Worm (Caenorhabditis elegans): ENCODE results near the gene F19C7.4.

DNA sequence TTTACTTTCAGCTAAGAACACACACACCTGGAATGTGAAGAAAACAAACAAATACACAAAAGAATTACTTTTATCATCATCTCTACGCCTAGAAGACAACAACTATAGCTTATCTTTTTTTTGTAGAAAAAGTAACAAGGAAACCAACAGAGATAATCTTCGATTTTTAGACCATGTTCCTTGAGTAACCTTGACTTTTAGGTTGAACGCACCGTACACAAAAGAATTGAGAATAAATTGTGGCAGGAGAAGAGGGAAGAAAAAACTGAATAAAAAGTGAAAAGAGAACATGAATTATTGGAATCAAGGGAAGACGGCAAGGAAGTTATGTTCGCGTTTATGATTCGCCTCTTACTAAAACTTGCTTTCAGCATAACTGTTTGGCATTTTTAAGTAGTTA is 38.3 kb downstream of the F19C7.4 start:
- TF ChIP-seq W03F9.2 (tag; optimal IDR thresholded peaks at IDR 0.05) = no peak
- TF ChIP-seq him-1 (tag; optimal IDR thresholded peaks at IDR 0.05) = no peak

All from whole organism, L4/young adult.